Fruit fly (Drosophila melanogaster) Kc167 (cell line): Measurements from ENCODE around the gene CG11760.

Experiments used
- Myc ChIP-seq: fragments of >200 bp; optimal IDR thresholded peaks from 2 replicates; lab custom pipeline; 2017; ENCODE audit warnings: missing external identifiers
- insv ChIP-seq: fragments of >200 bp; optimal IDR thresholded peaks from 3 replicates; lab custom pipeline; 2018; ENCODE audit warnings: missing external identifiers
- psq ChIP-seq: fragments of >200 bp; optimal IDR thresholded peaks from 2 replicates; lab custom pipeline; 2017; ENCODE audit warnings: missing external identifiers

DNA sequence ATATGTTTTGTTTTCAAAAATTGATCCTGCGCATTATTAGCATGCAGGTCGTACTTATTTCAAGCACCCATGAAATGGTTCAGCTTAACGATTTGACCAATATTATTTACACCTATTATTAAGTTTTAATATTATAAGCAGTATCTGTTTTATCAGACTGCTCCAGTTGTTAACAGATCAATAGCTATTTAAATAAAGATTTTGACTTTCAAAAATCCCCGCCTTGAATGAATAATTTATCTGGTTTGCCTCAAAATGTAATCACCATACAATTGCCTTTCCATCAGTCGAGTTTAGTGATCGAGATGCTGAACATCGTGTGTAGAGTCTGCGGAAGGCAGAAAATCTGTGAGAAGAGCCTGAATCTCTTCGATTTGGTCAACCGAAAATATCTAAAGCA lies 6.2 kb downstream of the CG11760 start, which contains the start of gene ouib:
- no peak for TF ChIP-seq psq (lab: Kevin White, UChicago)
- no peak for TF ChIP-seq Myc
- no peak for TF ChIP-seq insv
